Fruit fly (Drosophila melanogaster) Kc167 (cell line): ENCODE data around the gene GluRS-m.

Experiments used
- Myc ChIP-seq: fragments of >200 bp; optimal IDR thresholded peaks from 2 replicates; lab custom pipeline; 2017; ENCODE audit warnings: missing external identifiers
- Sin3A ChIP-seq: fragments of >200 bp; optimal IDR thresholded peaks from 2 replicates; lab custom pipeline; 2018; ENCODE audit warnings: missing external identifiers
- h ChIP-seq: fragments of >200 bp; optimal IDR thresholded peaks from 3 replicates; lab custom pipeline; 2018; ENCODE audit warnings: missing external identifiers
- insv ChIP-seq: fragments of >200 bp; optimal IDR thresholded peaks from 3 replicates; lab custom pipeline; 2018; ENCODE audit warnings: missing external identifiers
- psq ChIP-seq: fragments of >200 bp; optimal IDR thresholded peaks from 2 replicates; lab custom pipeline; 2017; ENCODE audit warnings: missing external identifiers
- ttk ChIP-seq: sonication (Bioruptor generic); optimal IDR thresholded peaks from 2 replicates; lab custom pipeline; 2017; ENCODE audit warnings: missing external identifiers

The GluRS-m gene

dm6 chr3L:16368199-16368598 lies 48.8 kb downstream of the GluRS-m start, which contains the start of gene CG4842:
CG4842 (plus strand) TSS chr3L:16368389.
- no peak for TF ChIP-seq Myc (lab: Kevin White, UChicago)
- TF ChIP-seq ttk (lab: Kevin White, UChicago) = no peak
- no peak for TF ChIP-seq psq (lab: Kevin White, UChicago)
- TF ChIP-seq Sin3A (lab: Kevin White, UChicago) = no peak
- TF ChIP-seq h (lab: Kevin White, UChicago) = no peak

- TF ChIP-seq Sin3A (lab: Kevin White, UChicago) = no peak
- TF ChIP-seq h (lab: Kevin White, UChicago) = no peak
- TF ChIP-seq insv (lab: Kevin White, UChicago) = no peak
- TF ChIP-seq ttk (lab: Kevin White, UChicago) = no peak
- no peak for TF ChIP-seq Myc (lab: Kevin White, UChicago)
- no peak for TF ChIP-seq psq (lab: Kevin White, UChicago)
Measured at dm6 chr3L:16367240-16367639, 49.7 kb downstream of the GluRS-m start, which contains the start of gene Cpr72Ec. Cpr72Ec (minus strand) TSS chr3L:16367340.
